Worm (Caenorhabditis elegans): ENCODE measurements around the gene plg-1.

The plg-1 gene

DNA sequence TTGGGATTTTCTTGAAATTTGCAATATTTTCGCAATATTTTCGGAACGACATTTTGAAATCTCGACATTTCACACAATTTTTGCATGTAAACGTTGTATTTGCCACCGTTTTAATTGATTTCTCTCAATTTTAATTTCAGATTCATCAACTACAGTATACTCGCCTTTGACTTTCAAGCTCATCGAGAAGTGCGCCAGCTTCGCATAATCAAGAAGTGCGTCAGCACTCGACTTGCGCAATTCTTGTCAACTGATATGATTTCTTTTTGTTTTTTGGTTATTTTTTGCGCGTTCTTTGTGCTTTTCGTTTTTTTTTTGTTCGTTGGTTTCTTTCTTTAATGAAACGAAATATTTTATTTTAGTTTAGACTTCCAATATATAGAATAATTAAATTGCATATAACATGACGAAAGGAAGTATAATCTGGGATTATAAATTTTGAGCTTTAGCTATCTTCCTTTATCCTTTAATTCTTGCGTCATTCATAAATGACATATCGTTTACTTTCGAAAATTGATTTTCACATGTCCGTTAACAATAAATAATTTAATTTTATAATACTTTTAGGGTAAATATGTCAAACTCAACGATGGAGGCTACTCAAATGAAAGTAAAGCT, 35.2 kb downstream of the plg-1 start, which contains the start of gene famh-136:
TSS of gene famh-136 (plus strand) at position 568 of the 618 bp plus-strand sequence.
- no peak for TF ChIP-seq nhr-12 (tag; optimal IDR thresholded peaks at IDR 0.05)
- TF ChIP-seq skn-1 (tag; optimal IDR thresholded peaks at IDR 0.05), result peak; percentile 47
- TF ChIP-seq aly-2 (tag; optimal IDR thresholded peaks at IDR 0.05), result no peak
- peak; percentile 58 for TF ChIP-seq pqm-1 (tag; optimal IDR thresholded peaks at IDR 0.05)
- peak; percentile 22 for TF ChIP-seq nhr-77 (tag; optimal IDR thresholded peaks at IDR 0.05)
- TF ChIP-seq unc-62 (GFP tag; optimal IDR thresholded peaks at IDR 0.05), result no peak
- no peak for TF ChIP-seq ama-1 (optimal IDR thresholded peaks at IDR 0.05)
- TF ChIP-seq snpc-4 (tag; optimal IDR thresholded peaks at IDR 0.05), result peak; percentile 88
- peak; percentile 82 for TF ChIP-seq nhr-43 (tag; optimal IDR thresholded peaks at IDR 0.05; ENCODE audit: poor library complexity, severe bottlenecking)
- TF ChIP-seq zag-1 (tag; optimal IDR thresholded peaks at IDR 0.05), result no peak
- no peak for TF ChIP-seq elt-1 (tag; optimal IDR thresholded peaks at IDR 0.05)
- TF ChIP-seq nfya-1 (tag; optimal IDR thresholded peaks at IDR 0.05; ENCODE audit: insufficient read depth), result peak; percentile 86
- peak; percentile 48 for TF ChIP-seq hmg-11 (tag; optimal IDR thresholded peaks at IDR 0.05)
- no peak for TF ChIP-seq nhr-28 (tag; optimal IDR thresholded peaks at IDR 0.05)
- TF ChIP-seq ztf-4 (tag; optimal IDR thresholded peaks at IDR 0.05), result peak; percentile 9
- no peak for TF ChIP-seq ceh-9 (tag; optimal IDR thresholded peaks at IDR 0.05)
- no peak for TF ChIP-seq mdl-1 (tag; optimal IDR thresholded peaks at IDR 0.05)
- TF ChIP-seq lin-15B (tag; optimal IDR thresholded peaks at IDR 0.05), result peak; percentile 77
- TF ChIP-seq elt-2 (tag; optimal IDR thresholded peaks at IDR 0.05), result peak; percentile 84
- TF ChIP-seq R02D3.7 (tag; optimal IDR thresholded peaks at IDR 0.05), result peak; percentile 48
- no peak for TF ChIP-seq nhr-76 (tag; optimal IDR thresholded peaks at IDR 0.05)
- TF ChIP-seq nhr-23 (tag; optimal IDR thresholded peaks at IDR 0.05), result no peak
- no peak for TF ChIP-seq ceh-16 (tag; optimal IDR thresholded peaks at IDR 0.05)
- TF ChIP-seq nhr-25 (tag; optimal IDR thresholded peaks at IDR 0.05), result peak; percentile 14
- TF ChIP-seq ztf-11 (tag; optimal IDR thresholded peaks at IDR 0.05), result no peak
- TF ChIP-seq eor-1 (tag; optimal IDR thresholded peaks at IDR 0.05), result no peak
- no peak for TF ChIP-seq ceh-82 (tag; optimal IDR thresholded peaks at IDR 0.05)
- TF ChIP-seq lin-39 (tag; optimal IDR thresholded peaks at IDR 0.05), result peak; percentile 65
- no peak for TF ChIP-seq ZK546.5 (tag; optimal IDR thresholded peaks at IDR 0.05)
- TF ChIP-seq fkh-10 (GFP tag; optimal IDR thresholded peaks at IDR 0.05), result no peak
- no peak for TF ChIP-seq unc-39 (tag; optimal IDR thresholded peaks at IDR 0.05)
- TF ChIP-seq lsy-12 (tag; optimal IDR thresholded peaks at IDR 0.05), result peak; percentile 57
- TF ChIP-seq sea-2 (GFP tag; optimal IDR thresholded peaks at IDR 0.05), result no peak
- no peak for TF ChIP-seq egl-27 (tag; optimal IDR thresholded peaks at IDR 0.05)
- no peak for TF ChIP-seq nhr-237 (tag; optimal IDR thresholded peaks at IDR 0.05)
- no peak for TF ChIP-seq daf-12 (tag; optimal IDR thresholded peaks at IDR 0.05)
- TF ChIP-seq jun-1 (tag; optimal IDR thresholded peaks at IDR 0.05), result peak; percentile 69
- TF ChIP-seq mml-1 (tag; optimal IDR thresholded peaks at IDR 0.05), result no peak
- peak; percentile 69 for TF ChIP-seq tbx-2 (tag; optimal IDR thresholded peaks at IDR 0.05)
- TF ChIP-seq egl-5 (tag; optimal IDR thresholded peaks at IDR 0.05), result peak; percentile 23
- peak; percentile 95 for TF ChIP-seq pha-4 (tag; optimal IDR thresholded peaks at IDR 0.05)
- TF ChIP-seq fkh-2 (tag; optimal IDR thresholded peaks at IDR 0.05), result no peak
- TF ChIP-seq ceh-28 (tag; optimal IDR thresholded peaks at IDR 0.05), result peak; percentile 71
- no peak for TF ChIP-seq elt-3 (tag; optimal IDR thresholded peaks at IDR 0.05)
- TF ChIP-seq nhr-67 (tag; optimal IDR thresholded peaks at IDR 0.05), result no peak
- TF ChIP-seq nhr-11 (tag; optimal IDR thresholded peaks at IDR 0.05), result peak; percentile 68
- no peak for TF ChIP-seq fos-1 (tag; optimal IDR thresholded peaks at IDR 0.05)
